Worm (Caenorhabditis elegans) whole organism, early embryonic: ENCODE data around the gene vps-35.

Experiments
- B0310.2 ChIP-seq: sonication (generic microtip); optimal IDR thresholded peaks from 2 replicates; lab custom pipeline; 2016; ENCODE audit warnings: mild to moderate bottlenecking, missing genetic modification characterization, missing compliant biosample characterization
- F13C5.2 ChIP-seq: sonication (generic microtip); optimal IDR thresholded peaks from 2 replicates; lab custom pipeline; 2017; ENCODE audit warnings: mild to moderate bottlenecking, missing genetic modification characterization, inconsistent platforms, missing compliant biosample characterization
- aly-1 ChIP-seq: sonication (generic microtip); optimal IDR thresholded peaks from 2 replicates; lab custom pipeline; 2016; ENCODE audit warnings: missing genetic modification characterization, missing compliant biosample characterization
- ama-1 ChIP-seq: fragments of 150-350 bp; optimal IDR thresholded peaks from 2 replicates; lab custom pipeline; 2014
- ceh-13 ChIP-seq: fragments of 200-800 bp; sonication (Bioruptor generic); optimal IDR thresholded peaks from 2 replicates; lab custom pipeline; 2018; ENCODE audit warnings: mild to moderate bottlenecking, missing genetic modification characterization, missing compliant biosample characterization
- ceh-36 ChIP-seq: sonication (generic microtip); optimal IDR thresholded peaks from 2 replicates; lab custom pipeline; 2016; ENCODE audit warnings: missing genetic modification characterization, inconsistent platforms, missing compliant biosample characterization
- ets-7 ChIP-seq: sonication (generic microtip); optimal IDR thresholded peaks from 2 replicates; lab custom pipeline; 2016; ENCODE audit warnings: missing genotype, missing genetic modification characterization, missing compliant biosample characterization
- flt-1 ChIP-seq: fragments of 200-800 bp; sonication (Bioruptor generic); IDR thresholded peaks from 2 replicates; pipeline ENCODE4 v1.3.6; 2022; ENCODE audit warnings: missing genetic modification characterization, missing compliant biosample characterization
- hmbx-1 ChIP-seq: sonication (generic microtip); optimal IDR thresholded peaks from 2 replicates; lab custom pipeline; 2016; ENCODE audit warnings: mild to moderate bottlenecking, missing genetic modification characterization, missing compliant biosample characterization
- hmg-4 ChIP-seq: fragments of 200-800 bp; sonication (Bioruptor generic); optimal IDR thresholded peaks from 2 replicates; lab custom pipeline; 2018; ENCODE audit warnings: mild to moderate bottlenecking, missing genetic modification characterization, missing compliant biosample characterization
- hnd-1 ChIP-seq: sonication (generic microtip); optimal IDR thresholded peaks from 2 replicates; lab custom pipeline; 2016; ENCODE audit warnings: missing genetic modification characterization, missing compliant biosample characterization
- pes-1 ChIP-seq: fragments of 200-800 bp; sonication (Bioruptor generic); IDR thresholded peaks from 2 replicates; pipeline ENCODE4 v1.3.6; 2022; ENCODE audit warnings: missing genetic modification reagents, missing genetic modification characterization, missing compliant biosample characterization
- scrt-1 ChIP-seq: fragments of 200-800 bp; sonication (Bioruptor generic); IDR thresholded peaks from 2 replicates; pipeline ENCODE4 v1.3.6; 2022; ENCODE audit warnings: missing genetic modification characterization, missing compliant biosample characterization
- sea-1 ChIP-seq: fragments of 200-800 bp; sonication (Bioruptor generic); conservative IDR thresholded peaks from 2 replicates; pipeline ENCODE4 v1.3.6; 2022; ENCODE audit warnings: missing genetic modification characterization, missing compliant biosample characterization
- tbx-11 ChIP-seq: fragments of 200-800 bp; sonication (Bioruptor generic); IDR thresholded peaks from 2 replicates; pipeline ENCODE4 v1.3.6; 2022; ENCODE audit warnings: missing genetic modification characterization, missing compliant biosample characterization
- tbx-37 ChIP-seq: fragments of 200-800 bp; sonication (Bioruptor generic); conservative IDR thresholded peaks from 2 replicates; pipeline ENCODE4 v1.3.6; 2022; ENCODE audit warnings: missing genetic modification reagents, missing genetic modification characterization, missing compliant biosample characterization
- tra-4 ChIP-seq: sonication (generic microtip); optimal IDR thresholded peaks from 2 replicates; lab custom pipeline; 2017; ENCODE audit warnings: missing genetic modification characterization, missing compliant biosample characterization

Gene vps-35

DNA sequence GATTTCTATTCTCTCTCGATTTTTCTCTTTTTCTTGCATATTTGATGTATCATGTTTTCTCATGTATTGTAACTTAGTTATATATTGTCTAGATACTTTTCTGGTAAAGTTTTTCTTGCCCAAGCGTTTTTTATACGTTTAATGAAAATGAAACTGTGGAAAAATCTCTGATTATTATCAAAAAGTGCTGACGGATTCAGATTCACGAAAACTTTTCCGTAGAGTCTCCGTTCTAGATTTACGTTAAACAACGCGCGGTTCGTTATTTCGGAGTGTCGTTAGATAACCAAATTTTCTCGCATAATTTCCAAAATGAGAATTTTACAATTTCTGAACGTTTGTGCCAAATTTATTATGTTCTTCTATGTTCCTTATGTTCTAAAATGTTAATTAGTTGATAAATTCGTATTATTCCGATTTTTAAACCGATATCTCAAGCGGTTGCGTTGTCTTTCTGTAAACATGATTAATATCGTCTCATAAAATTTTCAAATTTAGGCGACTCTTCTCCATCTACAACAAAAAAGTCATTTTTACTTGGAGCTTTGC lies 10.6 kb downstream of the vps-35 start, which contains the start of gene ptp-2:
TSS of gene ptp-2 (plus strand) at position 499 of the 549 bp plus-strand sequence.
- TF ChIP-seq hmbx-1 (tag; lab: Kevin White, UChicago) = no peak
- no peak for TF ChIP-seq tra-4 (tag; lab: Kevin White, UChicago)
- no peak for TF ChIP-seq aly-1 (tag; lab: Kevin White, UChicago)
- no peak for TF ChIP-seq B0310.2 (tag; lab: Kevin White, UChicago)
- TF ChIP-seq ama-1 (lab: Kevin White, UChicago) = no peak
- TF ChIP-seq tbx-37 (GFP tag; lab: Robert Waterston, UW) = no peak
- TF ChIP-seq ets-7 (tag; lab: Kevin White, UChicago) = no peak
- TF ChIP-seq F13C5.2 (tag; lab: Kevin White, UChicago) = no peak
- TF ChIP-seq ceh-36 (tag; lab: Kevin White, UChicago) = no peak
- TF ChIP-seq sea-1 (GFP tag; lab: Robert Waterston, UW) = no peak
- TF ChIP-seq hmg-4 (GFP tag; lab: Kevin White, UChicago) = no peak

DNA sequence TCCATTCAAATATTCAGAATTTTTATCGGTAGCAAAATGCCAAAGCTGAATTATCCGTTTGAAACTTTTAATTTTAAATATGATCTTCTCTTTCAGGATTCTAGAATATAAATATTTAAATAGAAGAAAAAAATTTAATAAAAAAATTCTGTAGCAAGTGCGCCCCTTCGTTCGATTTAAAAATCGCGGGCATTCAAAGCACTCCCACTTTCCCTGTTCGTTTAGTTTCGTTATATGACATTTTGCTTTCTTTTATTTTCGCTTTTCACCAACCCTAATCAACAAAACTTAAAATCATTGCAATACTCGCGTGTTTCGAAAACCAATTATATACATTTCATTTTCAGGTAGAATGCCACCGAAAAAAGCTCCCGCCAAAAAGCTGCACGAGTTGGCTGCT lies 14.0 kb downstream of the vps-35 start, which contains the start of gene vrk-1:
TSS of gene vrk-1 (plus strand) at position 348 of the 400 bp plus-strand sequence.
- TF ChIP-seq hmbx-1 (tag; lab: Kevin White, UChicago) (no peak), hmg-4 (GFP tag; lab: Kevin White, UChicago) (no peak), B0310.2 (tag; lab: Kevin White, UChicago) (no peak), tbx-37 (GFP tag; lab: Robert Waterston, UW) (no peak)

ce11 chrII:5928502-5928901 lies 20.9 kb downstream of the vps-35 start, which contains the start of gene egl-44:
Gene egl-44 (plus strand): TSS chrII:5928802.
- TF ChIP-seq tbx-37 (GFP tag; lab: Robert Waterston, UW) (no peak), tra-4 (tag; lab: Kevin White, UChicago) (no peak), scrt-1 (GFP tag; lab: Robert Waterston, UW) (no peak), ets-7 (tag; lab: Kevin White, UChicago) (no peak), hmg-4 (GFP tag; lab: Kevin White, UChicago) (no peak), flt-1 (GFP tag; lab: Robert Waterston, UW) (no peak), tbx-11 (GFP tag; lab: Robert Waterston, UW) (no peak)

DNA sequence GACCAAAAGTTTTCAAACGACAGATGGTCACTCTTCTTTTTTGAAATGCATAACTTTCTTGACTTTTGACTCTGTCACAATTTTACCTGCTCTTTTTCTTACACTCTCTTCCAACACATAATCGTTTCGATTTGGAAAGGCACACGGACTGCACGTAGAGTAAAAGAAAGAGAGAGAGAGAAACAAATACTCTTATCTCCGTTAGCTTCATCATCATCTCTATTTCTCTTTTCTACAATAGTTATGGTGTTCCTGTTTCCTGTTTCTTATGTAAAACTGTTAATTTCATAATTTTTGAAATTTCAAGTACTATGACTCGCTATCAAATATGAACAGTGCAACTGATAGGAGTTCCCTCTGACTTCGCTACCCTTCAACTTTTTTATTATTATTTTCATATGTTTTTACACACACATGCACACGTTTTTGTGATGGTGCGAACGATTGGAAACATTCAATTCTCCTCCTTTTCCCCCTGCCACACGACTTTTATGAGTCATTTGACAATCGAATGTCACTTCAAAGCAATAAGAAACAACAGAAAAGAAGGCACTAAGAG lies 22.6 kb downstream of the vps-35 start:
- TF ChIP-seq flt-1 (GFP tag; lab: Robert Waterston, UW) (no peak), B0310.2 (tag; lab: Kevin White, UChicago) (no peak), ets-7 (tag; lab: Kevin White, UChicago) (no peak), sea-1 (GFP tag; lab: Robert Waterston, UW) (no peak), ceh-36 (tag; lab: Kevin White, UChicago) (no peak), F13C5.2 (tag; lab: Kevin White, UChicago) (no peak), hmg-4 (GFP tag; lab: Kevin White, UChicago) (no peak), tra-4 (tag; lab: Kevin White, UChicago) (no peak), pes-1 (GFP tag; lab: Robert Waterston, UW) (no peak), tbx-37 (GFP tag; lab: Robert Waterston, UW) (no peak), tbx-11 (GFP tag; lab: Robert Waterston, UW) (no peak), ama-1 (lab: Kevin White, UChicago) (no peak), aly-1 (tag; lab: Kevin White, UChicago) (no peak), ceh-13 (GFP tag; lab: Kevin White, UChicago) (no peak), hmbx-1 (tag; lab: Kevin White, UChicago) (no peak), scrt-1 (GFP tag; lab: Robert Waterston, UW) (no peak), hnd-1 (no peak)

ce11 chrII:5931109-5931508 lies 23.5 kb downstream of the vps-35 start:
- TF ChIP-seq tbx-37 (GFP tag; lab: Robert Waterston, UW) = no peak
- no peak for TF ChIP-seq tbx-11 (GFP tag; lab: Robert Waterston, UW)
- TF ChIP-seq tra-4 (tag; lab: Kevin White, UChicago) = no peak
- TF ChIP-seq sea-1 (GFP tag; lab: Robert Waterston, UW) = no peak
- TF ChIP-seq B0310.2 (tag; lab: Kevin White, UChicago) = no peak
- no peak for TF ChIP-seq ceh-13 (GFP tag; lab: Kevin White, UChicago)
- TF ChIP-seq scrt-1 (GFP tag; lab: Robert Waterston, UW) = no peak

DNA sequence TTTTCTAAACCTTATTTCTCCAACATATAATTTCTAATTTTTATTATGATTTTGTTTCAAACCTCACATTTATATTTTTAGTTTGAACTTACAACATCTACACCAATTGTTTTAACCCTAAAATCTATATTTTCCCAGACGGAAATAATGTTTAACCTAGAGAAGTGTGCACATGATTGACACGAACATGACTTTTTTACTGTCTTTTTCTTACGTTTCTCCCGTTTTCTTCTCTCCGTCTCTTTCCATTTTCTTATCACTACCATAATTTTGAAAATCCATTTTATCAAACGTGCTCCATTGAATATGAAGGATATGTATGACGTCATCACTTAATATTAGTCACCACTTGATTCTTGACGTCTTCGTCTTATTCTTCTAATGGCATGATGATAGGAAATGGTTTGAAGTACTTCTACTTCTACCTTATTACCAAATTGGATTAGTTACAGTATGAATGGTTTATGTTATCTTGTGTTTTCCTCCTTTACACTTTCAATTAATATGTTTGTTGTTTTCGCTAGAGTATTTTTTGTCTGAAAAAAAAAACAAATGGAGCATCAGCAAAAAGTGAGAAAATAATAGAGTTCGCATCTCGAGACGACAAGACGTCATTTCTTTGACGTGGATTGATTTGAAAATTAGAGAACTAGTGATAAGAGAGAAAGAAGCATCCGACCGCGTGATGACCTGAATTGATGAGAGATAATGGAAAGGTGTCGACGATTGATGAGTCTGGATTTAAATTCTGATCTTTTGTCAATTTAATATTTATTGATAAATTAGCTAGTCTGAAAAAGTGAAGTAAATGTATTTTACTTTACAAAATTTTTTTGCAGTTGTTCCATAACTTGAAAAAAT lies 24.5 kb downstream of the vps-35 start:
- TF ChIP-seq tbx-11 (GFP tag; lab: Robert Waterston, UW) (no peak), flt-1 (GFP tag; lab: Robert Waterston, UW) (no peak), F13C5.2 (tag; lab: Kevin White, UChicago) (no peak), ama-1 (lab: Kevin White, UChicago) (no peak), pes-1 (GFP tag; lab: Robert Waterston, UW) (no peak), ets-7 (tag; lab: Kevin White, UChicago) (no peak), hmg-4 (GFP tag; lab: Kevin White, UChicago) (no peak), sea-1 (GFP tag; lab: Robert Waterston, UW) (no peak), ceh-36 (tag; lab: Kevin White, UChicago) (no peak), aly-1 (tag; lab: Kevin White, UChicago) (no peak)
